Fruit fly (Drosophila melanogaster): Measurements from ENCODE around the gene mAcon1.

DNA sequence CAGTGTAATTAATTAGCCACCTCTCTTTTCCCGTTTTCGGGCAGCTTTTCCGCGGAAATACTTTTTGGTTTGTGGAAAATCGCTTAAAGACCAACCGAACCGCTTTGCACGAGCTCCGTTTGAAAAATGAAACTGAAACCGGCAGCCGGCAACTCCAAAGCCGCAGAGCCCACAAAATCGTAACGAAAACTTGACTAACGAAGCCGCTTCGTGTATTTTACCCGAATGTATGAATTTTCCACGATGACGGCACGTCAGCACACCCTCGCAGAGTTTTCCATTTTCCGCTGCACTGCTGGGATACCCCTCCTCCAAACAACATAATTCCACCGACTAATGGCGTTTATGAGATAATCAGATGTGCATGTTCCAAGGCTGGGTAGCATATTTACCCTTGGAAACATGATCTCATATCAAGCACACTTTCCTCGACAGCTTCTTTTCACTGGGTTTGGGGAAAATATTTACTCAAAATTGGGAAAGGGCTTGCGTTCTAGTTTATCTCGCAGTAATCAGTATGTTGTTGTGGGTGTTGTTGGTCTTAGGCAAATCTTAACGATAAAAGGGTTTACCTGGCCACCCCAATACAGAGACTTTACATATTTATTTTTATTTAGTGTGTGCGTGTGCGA, 30.4 kb downstream of the mAcon1 start, which contains the start of gene Ret:
- no peak for TF ChIP-seq psq (optimal IDR thresholded peaks at IDR 0.05)
- TF ChIP-seq pan (optimal IDR thresholded peaks at IDR 0.05): no peak

Data from whole organism.